Fruit fly (Drosophila melanogaster) whole organism, prepupa: ENCODE results near the gene CG31176.

Source experiments
- CG16779 ChIP-seq: fragments of 200-800 bp; sonication (Bioruptor generic); optimal IDR thresholded peaks from 3 replicates; lab custom pipeline; 2017; ENCODE audit warnings: missing biosample characterization, mild to moderate bottlenecking, missing genetic modification characterization
- CG3032 ChIP-seq: fragments of 200-800 bp; optimal IDR thresholded peaks from 2 replicates; lab custom pipeline; 2019; ENCODE audit warnings: missing biosample characterization, mild to moderate bottlenecking, missing genetic modification characterization, moderate library complexity
- CG32006 ChIP-seq: fragments of 200-800 bp; sonication (Bioruptor generic); optimal IDR thresholded peaks from 3 replicates; lab custom pipeline; 2017; ENCODE audit warnings: missing biosample characterization, mild to moderate bottlenecking, missing genetic modification characterization
- CG6854 ChIP-seq: fragments of 200-800 bp; sonication (Bioruptor generic); optimal IDR thresholded peaks from 2 replicates; lab custom pipeline; 2017; ENCODE audit warnings: missing biosample characterization, mild to moderate bottlenecking, missing genetic modification characterization
- Eip93F ChIP-seq: fragments of 200-800 bp; sonication (Bioruptor generic); optimal IDR thresholded peaks from 2 replicates; lab custom pipeline; 2016; ENCODE audit warnings: missing biosample characterization, mild to moderate bottlenecking, missing genetic modification characterization
- Ets21C ChIP-seq: fragments of 200-800 bp; sonication (Bioruptor generic); optimal IDR thresholded peaks from 3 replicates; lab custom pipeline; 2016; ENCODE audit warnings: missing biosample characterization, missing genetic modification characterization
- Lpt ChIP-seq: fragments of 200-800 bp; sonication (Bioruptor generic); optimal IDR thresholded peaks from 3 replicates; lab custom pipeline; 2016; ENCODE audit warnings: missing biosample characterization, missing genetic modification characterization
- OdsH ChIP-seq: fragments of 200-800 bp; sonication (Bioruptor generic); optimal IDR thresholded peaks from 3 replicates; lab custom pipeline; 2016; ENCODE audit warnings: missing biosample characterization, missing genetic modification characterization
- Sox102F ChIP-seq: fragments of 200-800 bp; sonication (Bioruptor generic); optimal IDR thresholded peaks from 2 replicates; lab custom pipeline; 2016; ENCODE audit warnings: missing biosample characterization, mild to moderate bottlenecking, missing genetic modification characterization
- fd59A ChIP-seq: fragments of 200-800 bp; sonication (Bioruptor generic); optimal IDR thresholded peaks from 2 replicates; lab custom pipeline; 2017; ENCODE audit warnings: missing biosample characterization, mild to moderate bottlenecking, missing genetic modification characterization, missing genetic modification reagents
- fd85E ChIP-seq: fragments of 200-800 bp; sonication (Bioruptor generic); optimal IDR thresholded peaks from 3 replicates; lab custom pipeline; 2016; ENCODE audit warnings: missing biosample characterization, missing genetic modification characterization
- fkh ChIP-seq: fragments of 200-800 bp; sonication (Bioruptor generic); optimal IDR thresholded peaks from 3 replicates; lab custom pipeline; 2017; ENCODE audit warnings: missing biosample characterization, mild to moderate bottlenecking, missing genetic modification characterization, moderate library complexity

- peak; percentile 24 for TF ChIP-seq CG3032
- TF ChIP-seq OdsH = peak; percentile 70
- peak; percentile 92 for TF ChIP-seq CG32006 (GFP tag; lab: Kevin White, UChicago)
- TF ChIP-seq CG6854 (GFP tag; lab: Kevin White, UChicago) = no peak
- no peak for TF ChIP-seq fkh
- TF ChIP-seq fd59A (GFP tag; lab: Kevin White, UChicago) = no peak
- peak; percentile 1 for TF ChIP-seq Ets21C (GFP tag; lab: Kevin White, UChicago)
- no peak for TF ChIP-seq CG16779 (tag; lab: Kevin White, UChicago)
- TF ChIP-seq Eip93F = no peak
- peak; percentile 29 for TF ChIP-seq Sox102F (GFP tag; lab: Kevin White, UChicago)
- TF ChIP-seq Lpt (GFP tag; lab: Kevin White, UChicago) = peak; percentile 68
- TF ChIP-seq fd85E (GFP tag; lab: Kevin White, UChicago) = no peak
These were observed 13.4 kb upstream of the CG31176 start for dm6 chr3R:21732901-21733300.
